Worm (Caenorhabditis elegans) whole organism, L4/young adult: ENCODE data around the gene sre-6.

Experiments used
- W03F9.2 ChIP-seq: fragments of 150-350 bp; optimal IDR thresholded peaks from 2 replicates; lab custom pipeline; 2014; ENCODE audit warnings: missing biosample characterization, missing genetic modification characterization
- dao-5 ChIP-seq: sonication (generic microtip); optimal IDR thresholded peaks from 2 replicates; lab custom pipeline; 2016; ENCODE audit warnings: missing genotype, missing genetic modification characterization, moderate library complexity, missing compliant biosample characterization
- him-1 ChIP-seq: sonication (generic microtip); optimal IDR thresholded peaks from 2 replicates; lab custom pipeline; 2016; ENCODE audit warnings: missing genotype, missing genetic modification reagents, missing genetic modification characterization, missing compliant biosample characterization

ce11 chrV:10741357-10741756 lies 21.2 kb downstream of the sre-6 start, which contains the start of gene ZC302.3:
- TF ChIP-seq him-1 (tag; lab: Kevin White, UChicago) (no peak), dao-5 (tag; lab: Kevin White, UChicago) (no peak), W03F9.2 (no peak)
